Worm (Caenorhabditis elegans) whole organism, L2 larva: ENCODE results near the gene sra-37.

ENCODE experiments used
- lin-13 ChIP-seq: fragments of 150-350 bp; optimal IDR thresholded peaks from 2 replicates; lab custom pipeline; 2014; ENCODE audit warnings: missing biosample characterization, missing genetic modification reagents, missing genetic modification characterization
- lin-39 ChIP-seq: fragments of 150-350 bp; optimal IDR thresholded peaks from 2 replicates; lab custom pipeline; 2014; ENCODE audit warnings: missing biosample characterization, missing genetic modification reagents, missing genetic modification characterization
- mdl-1 ChIP-seq, 2 experiments: fragments of 150-350 bp in 1 of 2; sonication (generic microtip) in 1 of 2; optimal IDR thresholded peaks; 2 replicates each; lab custom pipeline; 2017; ENCODE audit warnings: missing biosample characterization in 2 of 2, missing genetic modification characterization in 2 of 2
- nhr-11 ChIP-seq: fragments of 150-350 bp; optimal IDR thresholded peaks from 2 replicates; lab custom pipeline; 2014; ENCODE audit warnings: missing biosample characterization, missing genetic modification characterization
- nhr-129 ChIP-seq: fragments of 150-350 bp; optimal IDR thresholded peaks from 2 replicates; lab custom pipeline; 2014; ENCODE audit warnings: missing biosample characterization, missing genetic modification characterization
- nhr-23 ChIP-seq: fragments of 150-350 bp; optimal IDR thresholded peaks from 2 replicates; lab custom pipeline; 2014; ENCODE audit warnings: missing biosample characterization, missing genetic modification reagents, missing genetic modification characterization
- nhr-237 ChIP-seq: fragments of 150-350 bp; optimal IDR thresholded peaks from 2 replicates; lab custom pipeline; 2014; ENCODE audit warnings: missing biosample characterization, missing genetic modification characterization
- nhr-25 ChIP-seq: fragments of 150-350 bp; sonication (generic microtip); optimal IDR thresholded peaks from 3 replicates; lab custom pipeline; 2014; ENCODE audit warnings: missing biosample characterization, missing genetic modification characterization
- snpc-4 ChIP-seq: fragments of 150-350 bp; optimal IDR thresholded peaks from 2 replicates; lab custom pipeline; 2014; ENCODE audit warnings: missing biosample characterization, missing genetic modification characterization
- zag-1 ChIP-seq: fragments of 150-350 bp; optimal IDR thresholded peaks from 2 replicates; lab custom pipeline; 2014; ENCODE audit warnings: missing biosample characterization, missing genetic modification characterization

- no peak for TF ChIP-seq nhr-25 (tag; lab: Kevin White, UChicago)
- no peak for TF ChIP-seq nhr-237 (tag; lab: Kevin White, UChicago)
- no peak for TF ChIP-seq nhr-23 (tag; lab: Kevin White, UChicago)
- TF ChIP-seq nhr-11 (tag; lab: Kevin White, UChicago): no peak
- no peak for TF ChIP-seq zag-1 (tag; lab: Kevin White, UChicago)
- no peak for TF ChIP-seq lin-13 (GFP tag; lab: Kevin White, UChicago)
- no peak for TF ChIP-seq lin-39
- TF ChIP-seq nhr-129: no peak
- TF ChIP-seq mdl-1 (tag; optimal IDR thresholded peaks at IDR 0.05; lab: Kevin White, UChicago): no peak
- no peak for TF ChIP-seq snpc-4
Observed at ce11 chrX:13876860-13877259, 16.3 kb downstream of the sra-37 start.
